Worm (Caenorhabditis elegans): ENCODE measurements around the gene C28C12.1.

- TF ChIP-seq sptf-1 (tag; optimal IDR thresholded peaks at IDR 0.05) (no peak), pqm-1 (tag; optimal IDR thresholded peaks at IDR 0.05) (no peak), mdl-1 (tag; optimal IDR thresholded peaks at IDR 0.05) (peak in 1 of 2 experiments; percentile 25), ceh-82 (tag; optimal IDR thresholded peaks at IDR 0.05) (no peak), C04F5.9 (tag; optimal IDR thresholded peaks at IDR 0.05) (no peak), unc-62 (GFP tag; optimal IDR thresholded peaks at IDR 0.05) (no peak), ama-1 (optimal IDR thresholded peaks at IDR 0.05) (no peak)
These were observed 20.2 kb upstream of the C28C12.1 start, which contains the start of gene spp-8 for ce11 chrIV:8481308-8481707.
